Fruit fly (Drosophila melanogaster) whole organism, wandering third instar larva: ENCODE measurements around the gene CG33766.

Source experiments
- Hnf4 ChIP-seq: fragments of 200-800 bp; sonication (Bioruptor generic); optimal IDR thresholded peaks from 2 replicates; lab custom pipeline; 2016; ENCODE audit warnings: missing biosample characterization, mild to moderate bottlenecking, missing genetic modification characterization
- Hr83 ChIP-seq: fragments of 200-300 bp; sonication (Bioruptor generic); optimal IDR thresholded peaks from 2 replicates; lab custom pipeline; 2016; ENCODE audit warnings: missing biosample characterization, mild to moderate bottlenecking, missing genetic modification characterization, moderate library complexity; ENCODE audit not compliant: poor library complexity, severe bottlenecking
- dmrt93B ChIP-seq: fragments of 200-800 bp; sonication (Bioruptor generic); optimal IDR thresholded peaks from 2 replicates; lab custom pipeline; 2018; ENCODE audit warnings: missing biosample characterization, mild to moderate bottlenecking, missing genetic modification characterization
- fru ChIP-seq: fragments of 200-800 bp; sonication (Bioruptor generic); optimal IDR thresholded peaks from 3 replicates; lab custom pipeline; 2016; ENCODE audit warnings: missing biosample characterization, mild to moderate bottlenecking, missing genetic modification characterization
- usp ChIP-seq: fragments of >200 bp; optimal IDR thresholded peaks from 2 replicates; lab custom pipeline; 2017; ENCODE audit warnings: missing biosample characterization, missing genetic modification characterization

dm6 chr3L:22669275-22670006 lies 24.0 kb downstream of the CG33766 start, which contains the start of gene Jhbp6:
- no peak for TF ChIP-seq fru (GFP tag; lab: Kevin White, UChicago)
- TF ChIP-seq usp: no peak
- TF ChIP-seq dmrt93B (GFP tag; lab: Kevin White, UChicago): no peak
- TF ChIP-seq Hnf4 (GFP tag; lab: Kevin White, UChicago): no peak
- no peak for TF ChIP-seq Hr83 (GFP tag; lab: Kevin White, UChicago)
